Worm (Caenorhabditis elegans): Measurements from ENCODE around the gene gpcp-1.

The gpcp-1 gene

DNA sequence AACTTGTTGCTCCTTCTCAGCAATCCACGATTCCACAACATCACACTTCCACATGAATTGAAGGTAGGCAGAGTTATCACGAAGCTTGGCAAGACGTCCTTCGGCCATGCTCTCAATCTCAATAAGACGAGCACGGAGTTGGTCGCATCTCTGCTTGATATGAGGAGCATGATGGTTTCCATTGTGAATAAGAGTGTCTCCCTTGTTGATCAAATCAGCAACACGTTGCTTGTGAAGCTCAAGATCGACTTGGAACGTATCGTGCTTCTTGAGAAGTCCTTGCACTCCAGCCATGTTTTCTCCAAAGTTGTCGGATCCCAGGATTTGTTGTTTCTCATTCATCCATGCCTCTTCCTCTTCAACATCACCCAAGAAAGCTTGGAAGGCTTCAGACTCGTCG lies 9.2 kb upstream of the gpcp-1 start:
- TF ChIP-seq zip-8 (tag; optimal IDR thresholded peaks at IDR 0.05) (no peak), cnd-1 (tag; optimal IDR thresholded peaks at IDR 0.05) (no peak), tbx-8 (GFP tag; optimal IDR thresholded peaks at IDR 0.05) (no peak), unc-39 (tag; optimal IDR thresholded peaks at IDR 0.05) (no peak), mab-5 (tag; optimal IDR thresholded peaks at IDR 0.05) (no peak), elt-1 (tag; optimal IDR thresholded peaks at IDR 0.05; ENCODE audit: borderline replicate concordance, insufficient read depth) (no peak), bed-3 (GFP tag; optimal IDR thresholded peaks at IDR 0.05) (no peak), ztf-11 (tag; optimal IDR thresholded peaks at IDR 0.05) (no peak), nhr-2 (tag; optimal IDR thresholded peaks at IDR 0.05) (no peak), lin-32 (GFP tag; optimal IDR thresholded peaks at IDR 0.05) (no peak), ham-2 (GFP tag; optimal IDR thresholded peaks at IDR 0.05) (no peak), M03D4.4 (tag; optimal IDR thresholded peaks at IDR 0.05) (no peak), mep-1 (tag; optimal IDR thresholded peaks at IDR 0.05) (no peak), sem-2 (GFP tag; optimal IDR thresholded peaks at IDR 0.05) (no peak), snpc-4 (tag; optimal IDR thresholded peaks at IDR 0.05) (no peak), nhr-28 (tag; optimal IDR thresholded peaks at IDR 0.05) (no peak), sptf-1 (tag; optimal IDR thresholded peaks at IDR 0.05) (no peak), blmp-1 (tag; optimal IDR thresholded peaks at IDR 0.05) (no peak), ces-1 (GFP tag; optimal IDR thresholded peaks at IDR 0.05) (no peak)

DNA sequence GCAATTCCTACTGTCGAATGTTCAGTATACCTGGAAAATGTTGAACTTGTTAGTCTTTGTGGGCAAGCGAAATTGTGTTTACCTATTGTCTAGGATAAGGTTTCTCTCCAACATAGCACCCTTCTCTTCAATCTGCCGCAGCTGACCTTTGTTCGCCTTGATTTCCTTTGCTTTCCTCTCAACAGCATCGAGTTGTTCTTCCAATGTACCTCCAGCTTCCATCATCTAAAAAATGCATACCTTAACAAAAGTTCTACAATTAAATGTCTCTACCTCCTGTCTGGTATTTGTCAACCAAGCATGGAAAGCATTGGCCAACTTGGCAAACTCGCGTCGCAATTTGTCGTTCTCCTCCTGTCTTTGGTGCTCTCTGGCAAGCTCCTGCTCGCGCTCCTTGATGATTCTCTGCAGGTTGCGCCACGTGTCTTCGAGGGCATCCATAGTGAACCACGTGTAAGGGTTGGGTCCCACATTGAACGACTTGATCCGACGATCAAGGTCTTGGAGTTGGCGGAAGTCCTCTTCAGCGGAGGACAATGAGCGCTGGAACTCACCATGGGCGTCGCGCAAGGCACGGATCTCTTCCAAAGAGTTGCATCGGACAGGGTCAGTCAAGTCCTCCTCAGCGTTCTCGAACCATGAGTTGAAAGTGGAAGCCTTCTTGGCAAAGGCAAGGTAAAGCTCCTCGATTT lies 8.3 kb upstream of the gpcp-1 start:
- TF ChIP-seq elt-3 (tag; optimal IDR thresholded peaks at IDR 0.05) (no peak), hlh-1 (tag; optimal IDR thresholded peaks at IDR 0.05) (no peak)

DNA sequence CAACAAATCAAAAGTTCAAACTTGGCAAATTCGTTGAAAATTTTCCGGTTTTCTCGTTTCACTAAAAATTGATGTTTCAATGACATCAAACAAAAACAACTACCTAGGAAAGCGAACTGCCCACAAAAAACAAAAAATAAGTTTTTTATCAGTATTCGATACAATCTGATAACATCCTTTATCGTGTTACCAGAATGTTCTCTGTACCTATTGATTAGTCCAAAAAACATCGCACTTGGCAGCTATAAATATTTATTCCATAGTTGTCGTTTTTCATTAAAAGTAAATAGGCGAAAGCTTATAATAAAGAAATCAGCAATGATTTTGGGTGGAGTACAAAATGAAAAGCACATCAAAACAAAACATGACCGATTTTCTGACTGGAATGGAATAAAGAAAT lies 6.8 kb upstream of the gpcp-1 start:
- TF ChIP-seq flh-1 (GFP tag; optimal IDR thresholded peaks at IDR 0.05) (no peak), hlh-1 (tag; optimal IDR thresholded peaks at IDR 0.05) (no peak), unc-120 (tag; optimal IDR thresholded peaks at IDR 0.05; ENCODE audit: poor library complexity, severe bottlenecking) (no peak), mep-1 (tag; optimal IDR thresholded peaks at IDR 0.05) (no peak), sem-2 (GFP tag; optimal IDR thresholded peaks at IDR 0.05) (no peak), ces-1 (GFP tag; optimal IDR thresholded peaks at IDR 0.05) (no peak), snpc-4 (tag; optimal IDR thresholded peaks at IDR 0.05) (no peak), elt-3 (tag; optimal IDR thresholded peaks at IDR 0.05) (no peak), sptf-1 (tag; optimal IDR thresholded peaks at IDR 0.05) (no peak), pha-4 (tag; optimal IDR thresholded peaks at IDR 0.05) (no peak), unc-39 (tag; optimal IDR thresholded peaks at IDR 0.05) (no peak), lsy-2 (tag; optimal IDR thresholded peaks at IDR 0.05) (no peak), zip-8 (tag; optimal IDR thresholded peaks at IDR 0.05) (no peak), unc-62 (GFP tag; optimal IDR thresholded peaks at IDR 0.05) (no peak), nhr-28 (tag; optimal IDR thresholded peaks at IDR 0.05) (no peak), nhr-2 (tag; optimal IDR thresholded peaks at IDR 0.05) (no peak)

DNA sequence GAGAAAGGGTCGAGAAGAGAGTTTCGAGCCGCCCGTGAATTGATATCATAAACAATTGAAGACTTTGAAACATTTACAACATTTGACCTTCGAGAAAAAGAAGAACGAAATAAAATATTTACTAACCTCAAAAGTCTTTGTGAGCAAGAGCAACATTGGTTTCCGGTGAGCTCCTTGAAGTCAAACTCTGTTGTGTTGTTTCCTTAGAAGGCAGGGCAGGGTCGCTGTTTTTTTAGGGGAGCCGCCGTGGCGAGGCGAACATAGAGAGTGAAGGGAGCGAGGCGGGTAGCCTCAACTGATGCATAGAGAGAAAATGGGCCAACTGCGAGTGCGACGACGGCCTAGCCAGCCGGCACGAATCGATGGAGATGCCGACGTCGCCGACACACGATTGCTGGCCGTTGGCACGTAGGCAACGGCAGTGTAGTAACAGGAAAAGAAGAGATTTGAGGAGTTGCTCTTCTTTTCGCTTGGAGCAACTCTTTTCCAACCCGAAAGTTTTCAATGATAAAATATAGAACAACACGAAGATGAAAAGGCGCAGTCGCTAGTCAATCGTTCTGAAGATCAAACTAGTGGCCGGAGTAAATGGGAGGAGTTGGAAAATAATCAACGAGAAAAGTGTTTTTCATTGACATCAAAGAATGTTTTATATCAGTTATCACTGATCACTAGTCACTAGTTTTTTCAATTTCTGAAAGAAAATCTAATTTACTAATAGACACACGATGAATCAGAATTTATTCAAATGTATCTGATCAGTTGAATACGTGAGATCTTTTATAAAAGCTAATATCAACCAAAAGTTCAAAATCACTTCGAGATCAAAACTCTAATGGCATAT lies 5.8 kb upstream of the gpcp-1 start, which contains the start of gene mai-1:
Gene mai-1, minus strand, starts transcription at position 557 of the 844 bp plus-strand sequence.
- TF ChIP-seq unc-120 (tag; optimal IDR thresholded peaks at IDR 0.05; ENCODE audit: poor library complexity, severe bottlenecking) (peak; percentile 78), hlh-1 (tag; optimal IDR thresholded peaks at IDR 0.05) (peak; percentile 68), ces-1 (GFP tag; optimal IDR thresholded peaks at IDR 0.05) (no peak), ceh-43 (GFP tag; optimal IDR thresholded peaks at IDR 0.05) (no peak), unc-62 (GFP tag; optimal IDR thresholded peaks at IDR 0.05) (peak; percentile 17)

DNA sequence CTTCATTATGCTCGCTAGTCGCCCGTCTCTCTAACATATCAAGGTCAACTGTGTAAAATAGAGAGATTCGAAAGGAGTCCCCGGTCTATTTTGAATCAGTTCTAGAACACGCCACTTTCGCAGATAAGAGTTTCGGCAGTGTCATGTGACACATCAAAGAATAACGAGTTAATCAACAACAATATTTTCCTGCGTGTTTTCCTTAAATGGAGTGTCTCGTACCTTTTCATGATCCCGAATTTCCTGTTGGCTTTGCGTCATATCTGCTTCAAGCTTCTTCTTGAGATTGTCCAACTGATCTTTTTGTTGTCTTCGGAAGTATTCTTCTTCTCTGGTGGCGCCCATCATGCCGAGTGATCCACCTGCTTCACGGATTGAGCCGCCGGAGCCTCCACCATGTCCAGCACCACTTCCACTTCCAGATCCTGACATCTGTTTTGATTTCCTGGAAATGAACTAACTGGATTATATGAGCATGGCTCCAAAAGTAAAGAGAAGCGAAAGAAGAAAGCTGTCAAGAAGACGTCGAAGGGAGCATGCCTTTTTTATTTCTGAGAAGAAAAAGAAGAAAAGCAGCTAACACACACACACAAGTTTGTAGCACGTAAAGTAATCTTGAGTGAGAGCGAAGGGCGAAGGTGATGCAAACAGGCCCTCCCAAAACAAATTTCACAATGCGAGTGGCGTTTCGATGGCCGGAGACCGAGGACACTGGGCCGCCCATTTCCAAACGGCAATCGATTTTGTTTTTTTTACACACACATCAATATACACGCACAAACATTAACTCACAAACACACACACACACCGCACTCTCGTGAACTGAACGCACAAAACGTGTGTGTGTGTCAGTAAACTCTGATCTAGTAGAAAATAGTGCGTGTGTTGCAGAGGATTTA lies 5.0 kb upstream of the gpcp-1 start:
- no peak for TF ChIP-seq cnd-1 (tag; optimal IDR thresholded peaks at IDR 0.05)
- no peak for TF ChIP-seq flh-1 (GFP tag; optimal IDR thresholded peaks at IDR 0.05)
- TF ChIP-seq pha-4 (tag; optimal IDR thresholded peaks at IDR 0.05) = no peak
- TF ChIP-seq hlh-1 (tag; optimal IDR thresholded peaks at IDR 0.05) = no peak
- TF ChIP-seq mep-1 (tag; optimal IDR thresholded peaks at IDR 0.05) = no peak
- TF ChIP-seq sptf-1 (tag; optimal IDR thresholded peaks at IDR 0.05) = no peak
- no peak for TF ChIP-seq mab-5 (tag; optimal IDR thresholded peaks at IDR 0.05)
- no peak for TF ChIP-seq unc-39 (tag; optimal IDR thresholded peaks at IDR 0.05)
- TF ChIP-seq nhr-237 (tag; optimal IDR thresholded peaks at IDR 0.05) = no peak
- no peak for TF ChIP-seq nhr-28 (tag; optimal IDR thresholded peaks at IDR 0.05)
- TF ChIP-seq unc-62 (GFP tag; optimal IDR thresholded peaks at IDR 0.05) = no peak
- TF ChIP-seq ceh-43 (GFP tag; optimal IDR thresholded peaks at IDR 0.05) = no peak
- no peak for TF ChIP-seq ces-1 (GFP tag; optimal IDR thresholded peaks at IDR 0.05)

Data from whole organism, mixed stage, embryonic.